Worm (Caenorhabditis elegans) whole organism, L4 larva: ENCODE results near the gene nhr-207.

ENCODE experiments used
- ZK546.5 ChIP-seq, 2 experiments: sonication (generic microtip); optimal IDR thresholded peaks; 2 replicates each; lab custom pipeline; 2017; ENCODE audit warnings: missing biosample characterization in 2 of 2, missing genetic modification characterization in 2 of 2
- ama-1 ChIP-seq: fragments of 150-350 bp; optimal IDR thresholded peaks from 2 replicates; lab custom pipeline; 2014; ENCODE audit warnings: inconsistent platforms, mixed read lengths
- madf-5 ChIP-seq, 2 experiments: fragments of 200-800 bp; sonication (Bioruptor generic); IDR thresholded peaks; 2 replicates each; pipeline ENCODE4 v1.3.6; 2022; ENCODE audit warnings: missing compliant biosample characterization in 2 of 2, missing genetic modification characterization in 2 of 2
- ztf-11 ChIP-seq: fragments of 150-350 bp; optimal IDR thresholded peaks from 2 replicates; lab custom pipeline; 2014; ENCODE audit warnings: missing biosample characterization, missing genetic modification characterization

- TF ChIP-seq madf-5 (GFP tag; IDR thresholded peaks at IDR 0.05; lab: Robert Waterston, UW) (no peak), ztf-11 (tag; lab: Kevin White, UChicago) (no peak), ZK546.5 (tag; optimal IDR thresholded peaks at IDR 0.05; lab: Kevin White, UChicago) (no peak), ama-1 (lab: Kevin White, UChicago) (no peak)
These were observed 8.0 kb downstream of the nhr-207 start, which contains the start of gene nhr-153 for ce11 chrV:12103920-12104319.
